Worm (Caenorhabditis elegans) whole organism, L4 larva: ENCODE data around the gene mrps-23.

Experiments
- F26F4.8 ChIP-seq: fragments of 200-800 bp; sonication (Bioruptor generic); conservative IDR thresholded peaks from 2 replicates; pipeline ENCODE4 v1.3.6; 2022; ENCODE audit warnings: missing genetic modification characterization, missing compliant biosample characterization
- F44E2.7 ChIP-seq: fragments of 200-800 bp; sonication (Bioruptor generic); IDR thresholded peaks from 2 replicates; pipeline ENCODE4 v2.1.2; 2022; ENCODE audit warnings: missing genetic modification characterization, missing compliant biosample characterization
- F49E8.2 ChIP-seq: sonication (generic microtip); optimal IDR thresholded peaks from 2 replicates; lab custom pipeline; 2016; ENCODE audit warnings: missing compliant biosample characterization, mild to moderate bottlenecking, missing genetic modification characterization, borderline replicate concordance
- T26A8.4 ChIP-seq: fragments of 200-800 bp; sonication (Bioruptor generic); IDR thresholded peaks from 2 replicates; pipeline ENCODE4 v1.3.6; 2022; ENCODE audit warnings: missing genetic modification characterization, missing compliant biosample characterization
- Y105C5A.15 ChIP-seq: fragments of 200-800 bp; sonication (Bioruptor generic); IDR thresholded peaks from 2 replicates; pipeline ENCODE4 v1.3.6; 2022; ENCODE audit warnings: missing genetic modification characterization, missing compliant biosample characterization
- Y48G9A.11 ChIP-seq: fragments of 200-800 bp; sonication (Bioruptor generic); IDR thresholded peaks from 2 replicates; pipeline ENCODE4 v1.3.6; 2022; ENCODE audit warnings: missing genetic modification reagents, missing genetic modification characterization, missing compliant biosample characterization
- ZK337.2 ChIP-seq: fragments of 200-800 bp; sonication (Bioruptor generic); IDR thresholded peaks from 2 replicates; pipeline ENCODE4 v1.3.6; 2022; ENCODE audit warnings: missing genetic modification reagents, missing genetic modification characterization, missing compliant biosample characterization
- aha-1 ChIP-seq: fragments of 150-350 bp; peaks from one replicate; lab custom pipeline; 2014; ENCODE audit warnings: missing biosample characterization, missing genetic modification characterization
- ama-1 ChIP-seq: fragments of 150-350 bp; optimal IDR thresholded peaks from 2 replicates; lab custom pipeline; 2014; ENCODE audit warnings: inconsistent platforms, mixed read lengths
- ceh-28 ChIP-seq: fragments of 150-350 bp; optimal IDR thresholded peaks from 2 replicates; lab custom pipeline; 2014; ENCODE audit warnings: missing biosample characterization, missing genetic modification reagents, missing genetic modification characterization
- ceh-32 ChIP-seq: sonication (generic microtip); optimal IDR thresholded peaks from 2 replicates; lab custom pipeline; 2016; ENCODE audit warnings: mild to moderate bottlenecking, missing genetic modification characterization, missing compliant biosample characterization; ENCODE audit not compliant: poor library complexity
- ceh-62 ChIP-seq: sonication (generic microtip); optimal IDR thresholded peaks from 2 replicates; lab custom pipeline; 2017; ENCODE audit warnings: missing biosample characterization, missing genetic modification characterization
- ceh-82 ChIP-seq: sonication (generic microtip); optimal IDR thresholded peaks from 2 replicates; lab custom pipeline; 2017; ENCODE audit warnings: missing biosample characterization, missing genetic modification characterization
- cey-2 ChIP-seq: sonication (generic microtip); optimal IDR thresholded peaks from 3 replicates; lab custom pipeline; 2017; ENCODE audit warnings: missing genetic modification characterization, mild to moderate bottlenecking, missing compliant biosample characterization, antibody characterized with exemption, borderline replicate concordance; ENCODE audit not compliant: insufficient read depth
- daf-12 ChIP-seq: fragments of 150-350 bp; optimal IDR thresholded peaks from 2 replicates; lab custom pipeline; 2014; ENCODE audit warnings: missing biosample characterization, missing genetic modification reagents, missing genetic modification characterization
- daf-19 ChIP-seq: fragments of 200-800 bp; sonication (Bioruptor generic); conservative IDR thresholded peaks from 2 replicates; pipeline ENCODE4 v1.3.6; 2022; ENCODE audit warnings: missing genetic modification characterization, missing compliant biosample characterization
- dmd-6 ChIP-seq: fragments of 200-800 bp; sonication (Bioruptor generic); IDR thresholded peaks from 2 replicates; pipeline ENCODE4 v1.3.6; 2022; ENCODE audit warnings: missing genetic modification reagents, missing genetic modification characterization, missing compliant biosample characterization
- dmd-8 ChIP-seq: fragments of 200-800 bp; sonication (Bioruptor generic); IDR thresholded peaks from 2 replicates; pipeline ENCODE4 v1.3.6; 2022; ENCODE audit warnings: missing genetic modification characterization, missing compliant biosample characterization
- dve-1 ChIP-seq: sonication (generic microtip); optimal IDR thresholded peaks from 2 replicates; lab custom pipeline; 2017; ENCODE audit warnings: antibody characterized with exemption, mild to moderate bottlenecking, missing genetic modification characterization, missing compliant biosample characterization; ENCODE audit not compliant: insufficient read depth
- fkh-10 ChIP-seq: fragments of 150-350 bp; optimal IDR thresholded peaks from 2 replicates; lab custom pipeline; 2014; ENCODE audit warnings: missing biosample characterization, missing genetic modification reagents, missing genetic modification characterization
- fos-1 ChIP-seq: fragments of 150-350 bp; optimal IDR thresholded peaks from 2 replicates; lab custom pipeline; 2014; ENCODE audit warnings: missing biosample characterization, missing genetic modification characterization
- gei-8 ChIP-seq: fragments of 200-800 bp; sonication (Bioruptor generic); optimal IDR thresholded peaks from 2 replicates; lab custom pipeline; 2018; ENCODE audit warnings: mild to moderate bottlenecking, missing genetic modification characterization, missing compliant biosample characterization
- hif-1 ChIP-seq, 2 experiments: sonication (generic microtip); optimal IDR thresholded peaks; 2 replicates each; lab custom pipeline; 2016 to 2017; ENCODE audit warnings: missing compliant biosample characterization in 2 of 2, missing genetic modification characterization in 2 of 2, missing genetic modification reagents in 2 of 2, missing genotype in 2 of 2, mild to moderate bottlenecking in 1 of 2
- hlh-11 ChIP-seq: fragments of 200-800 bp; sonication (Bioruptor generic); optimal IDR thresholded peaks from 2 replicates; lab custom pipeline; 2018; ENCODE audit warnings: mild to moderate bottlenecking, missing genetic modification characterization, missing compliant biosample characterization
- hlh-30 ChIP-seq: sonication (generic microtip); optimal IDR thresholded peaks from 2 replicates; lab custom pipeline; 2017; ENCODE audit warnings: antibody characterized with exemption, mild to moderate bottlenecking, missing genetic modification characterization, missing compliant biosample characterization; ENCODE audit not compliant: insufficient read depth
- jun-1 ChIP-seq: fragments of 150-350 bp; optimal IDR thresholded peaks from 2 replicates; lab custom pipeline; 2014; ENCODE audit warnings: missing biosample characterization, missing genetic modification reagents, missing genetic modification characterization
- lin-13 ChIP-seq: fragments of 150-350 bp; optimal IDR thresholded peaks from 2 replicates; lab custom pipeline; 2014; ENCODE audit warnings: missing biosample characterization, missing genetic modification reagents, missing genetic modification characterization
- lin-38 ChIP-seq: fragments of 200-800 bp; sonication (Bioruptor generic); IDR thresholded peaks from 2 replicates; pipeline ENCODE4 v1.3.6; 2022; ENCODE audit warnings: missing genetic modification reagents, missing genetic modification characterization, missing compliant biosample characterization
- lin-39 ChIP-seq: fragments of 150-350 bp; optimal IDR thresholded peaks from 2 replicates; lab custom pipeline; 2014; ENCODE audit warnings: missing biosample characterization, missing genetic modification reagents, missing genetic modification characterization
- lir-3 ChIP-seq: sonication (generic microtip); optimal IDR thresholded peaks from 2 replicates; lab custom pipeline; 2016; ENCODE audit warnings: mild to moderate bottlenecking, missing genetic modification characterization, missing compliant biosample characterization
- mep-1 ChIP-seq: fragments of 150-350 bp; sonication (generic microtip); optimal IDR thresholded peaks from 3 replicates; lab custom pipeline; 2014; ENCODE audit warnings: missing biosample characterization, missing genetic modification characterization
- mes-2 ChIP-seq: sonication (generic microtip); optimal IDR thresholded peaks from 2 replicates; lab custom pipeline; 2016; ENCODE audit warnings: missing genotype, mild to moderate bottlenecking, missing genetic modification characterization, missing compliant biosample characterization; ENCODE audit not compliant: poor library complexity, severe bottlenecking
- mxl-2 ChIP-seq: fragments of 200-800 bp; sonication (Bioruptor generic); conservative IDR thresholded peaks from 2 replicates; pipeline ENCODE4 v1.3.6; 2022; ENCODE audit warnings: missing genetic modification reagents, missing genetic modification characterization, missing compliant biosample characterization
- mxl-3 ChIP-seq: fragments of 200-800 bp; sonication (Bioruptor generic); optimal IDR thresholded peaks from 2 replicates; lab custom pipeline; 2018; ENCODE audit warnings: mild to moderate bottlenecking, missing genetic modification characterization, missing compliant biosample characterization
- nhr-102 ChIP-seq: sonication (generic microtip); optimal IDR thresholded peaks from 2 replicates; lab custom pipeline; 2016; ENCODE audit warnings: mild to moderate bottlenecking, missing genetic modification characterization, moderate library complexity, missing compliant biosample characterization
- nhr-11 ChIP-seq: fragments of 150-350 bp; optimal IDR thresholded peaks from 2 replicates; lab custom pipeline; 2014; ENCODE audit warnings: missing biosample characterization, missing genetic modification characterization
- nhr-111 ChIP-seq: fragments of 200-800 bp; sonication (Bioruptor generic); optimal IDR thresholded peaks from 2 replicates; lab custom pipeline; 2018; ENCODE audit warnings: mild to moderate bottlenecking, missing genetic modification characterization, missing compliant biosample characterization
- nhr-28 ChIP-seq: fragments of 150-350 bp; optimal IDR thresholded peaks from 2 replicates; lab custom pipeline; 2014; ENCODE audit warnings: missing biosample characterization, missing genetic modification characterization
- nhr-42 ChIP-seq: fragments of 200-800 bp; sonication (Bioruptor generic); IDR thresholded peaks from 2 replicates; pipeline ENCODE4 v1.3.6; 2022; ENCODE audit warnings: missing genetic modification characterization, missing compliant biosample characterization
- nhr-76 ChIP-seq: fragments of 150-350 bp; optimal IDR thresholded peaks from 2 replicates; lab custom pipeline; 2014; ENCODE audit warnings: missing biosample characterization, missing genetic modification characterization
- nhr-77 ChIP-seq: fragments of 150-350 bp; optimal IDR thresholded peaks from 2 replicates; lab custom pipeline; 2014; ENCODE audit warnings: missing biosample characterization, missing genetic modification characterization
- rbr-2 ChIP-seq: sonication (generic microtip); optimal IDR thresholded peaks from 2 replicates; lab custom pipeline; 2016; ENCODE audit warnings: missing genotype, missing genetic modification characterization, missing compliant biosample characterization
- sdz-12 ChIP-seq: fragments of 200-800 bp; sonication (Bioruptor generic); optimal IDR thresholded peaks from 2 replicates; lab custom pipeline; 2018; ENCODE audit warnings: mild to moderate bottlenecking, missing genetic modification characterization, missing compliant biosample characterization
- set-16 ChIP-seq: fragments of 200-800 bp; sonication (Bioruptor generic); IDR thresholded peaks from 2 replicates; pipeline ENCODE4 v1.3.6; 2022; ENCODE audit warnings: missing genetic modification reagents, missing genetic modification characterization, missing compliant biosample characterization
- spr-1 ChIP-seq: sonication (generic microtip); optimal IDR thresholded peaks from 2 replicates; lab custom pipeline; 2016; ENCODE audit warnings: mild to moderate bottlenecking, missing genetic modification characterization, missing compliant biosample characterization
- spr-3 ChIP-seq: fragments of 200-800 bp; sonication (Bioruptor generic); optimal IDR thresholded peaks from 2 replicates; lab custom pipeline; 2018; ENCODE audit warnings: mild to moderate bottlenecking, missing genetic modification characterization, missing compliant biosample characterization
- tag-97 ChIP-seq: fragments of 200-800 bp; sonication (Bioruptor generic); IDR thresholded peaks from 2 replicates; pipeline ENCODE4 v1.3.6; 2022; ENCODE audit warnings: missing genetic modification characterization, missing compliant biosample characterization
- tra-1 ChIP-seq: fragments of 200-800 bp; sonication (Bioruptor generic); IDR thresholded peaks from 2 replicates; pipeline ENCODE4 v1.3.6; 2022; ENCODE audit warnings: missing genetic modification reagents, missing genetic modification characterization, missing compliant biosample characterization
- zfp-2 ChIP-seq: sonication (generic microtip); optimal IDR thresholded peaks from 2 replicates; lab custom pipeline; 2016; ENCODE audit warnings: mild to moderate bottlenecking, missing genetic modification characterization, missing compliant biosample characterization
- zfp-3 ChIP-seq: fragments of 200-800 bp; sonication (Bioruptor generic); conservative IDR thresholded peaks from 2 replicates; pipeline ENCODE4 v1.3.6; 2022; ENCODE audit warnings: missing genetic modification reagents, missing genetic modification characterization, missing compliant biosample characterization
- zip-11 ChIP-seq: fragments of 200-800 bp; sonication (Bioruptor generic); IDR thresholded peaks from 2 replicates; pipeline ENCODE4 v1.3.6; 2022; ENCODE audit warnings: missing genetic modification characterization, missing compliant biosample characterization
- ztf-7 ChIP-seq: fragments of 150-350 bp; optimal IDR thresholded peaks from 2 replicates; lab custom pipeline; 2014; ENCODE audit warnings: missing biosample characterization, missing genetic modification characterization

mrps-23 gene

ce11 chrIII:9500267-9500666 lies 23.2 kb downstream of the mrps-23 start, which contains the start of gene sod-4:
Gene sod-4, minus strand, starts transcription at chrIII:9500375.
- no peak for TF ChIP-seq F26F4.8 (GFP tag; lab: Robert Waterston, UW)
- TF ChIP-seq ztf-7 (tag; lab: Kevin White, UChicago): no peak
- no peak for TF ChIP-seq hif-1 (tag; optimal IDR thresholded peaks at IDR 0.05; lab: Kevin White, UChicago)
- no peak for TF ChIP-seq sdz-12
- TF ChIP-seq jun-1 (tag; lab: Kevin White, UChicago): no peak
- peak; percentile 86 for TF ChIP-seq hlh-30
- TF ChIP-seq nhr-28 (tag; lab: Kevin White, UChicago): peak; percentile 56
- no peak for TF ChIP-seq lin-38 (GFP tag; lab: Robert Waterston, UW)
- TF ChIP-seq gei-8 (GFP tag; lab: Kevin White, UChicago): no peak
- TF ChIP-seq nhr-102 (tag; lab: Kevin White, UChicago): no peak
- TF ChIP-seq T26A8.4 (GFP tag; lab: Robert Waterston, UW): no peak
- no peak for TF ChIP-seq F44E2.7
- TF ChIP-seq F49E8.2 (tag; lab: Kevin White, UChicago): no peak
- peak; percentile 27 for TF ChIP-seq mxl-3
- TF ChIP-seq ama-1 (lab: Kevin White, UChicago): no peak
- TF ChIP-seq zfp-3 (GFP tag; lab: Robert Waterston, UW): no peak
- no peak for TF ChIP-seq ceh-32 (tag; lab: Kevin White, UChicago)
- no peak for TF ChIP-seq ceh-82 (tag; lab: Kevin White, UChicago)
- TF ChIP-seq nhr-11: no peak
- no peak for TF ChIP-seq set-16 (GFP tag; lab: Robert Waterston, UW)
- no peak for TF ChIP-seq zfp-2 (tag; lab: Kevin White, UChicago)
- TF ChIP-seq mes-2 (tag; lab: Kevin White, UChicago): no peak
- no peak for TF ChIP-seq tag-97
- TF ChIP-seq Y48G9A.11: no peak
- no peak for TF ChIP-seq spr-3 (GFP tag; lab: Kevin White, UChicago)
- no peak for TF ChIP-seq lin-39 (tag; lab: Kevin White, UChicago)
- no peak for TF ChIP-seq mxl-2
- TF ChIP-seq zip-11 (GFP tag; lab: Robert Waterston, UW): no peak
- TF ChIP-seq ceh-28 (tag; lab: Kevin White, UChicago): no peak
- TF ChIP-seq dmd-8: no peak
- TF ChIP-seq ZK337.2 (GFP tag; lab: Robert Waterston, UW): no peak
- no peak for TF ChIP-seq daf-19 (GFP tag; lab: Robert Waterston, UW)
- TF ChIP-seq lir-3 (tag; lab: Kevin White, UChicago): no peak
- TF ChIP-seq lin-13: no peak
- TF ChIP-seq ceh-62: no peak
- no peak for TF ChIP-seq fkh-10
- peak; percentile 36 for TF ChIP-seq cey-2
- TF ChIP-seq nhr-111 (GFP tag; lab: Kevin White, UChicago): no peak
- TF ChIP-seq dve-1 (tag; lab: Kevin White, UChicago): peak; percentile 55
- TF ChIP-seq spr-1: no peak
- TF ChIP-seq nhr-42: no peak
- TF ChIP-seq mep-1 (tag; lab: Kevin White, UChicago): peak; percentile 10
- TF ChIP-seq nhr-77 (tag; lab: Kevin White, UChicago): no peak
- TF ChIP-seq daf-12 (tag; lab: Kevin White, UChicago): no peak
- no peak for TF ChIP-seq hlh-11 (tag; lab: Kevin White, UChicago)
- no peak for TF ChIP-seq Y105C5A.15 (GFP tag; lab: Robert Waterston, UW)
- TF ChIP-seq fos-1 (tag; lab: Kevin White, UChicago): no peak
- TF ChIP-seq dmd-6 (GFP tag; lab: Robert Waterston, UW): no peak
- TF ChIP-seq tra-1 (GFP tag; lab: Robert Waterston, UW): peak; percentile 51; the same call in 1 of the 2 replicates
- TF ChIP-seq rbr-2 (tag; lab: Kevin White, UChicago): no peak
- no peak for TF ChIP-seq nhr-76
- TF ChIP-seq aha-1: no peak
